Worm (Caenorhabditis elegans) whole organism, L3 larva: ENCODE data around the gene cky-1.

Source experiments
- R02D3.7 ChIP-seq: fragments of 150-350 bp; optimal IDR thresholded peaks from 2 replicates; lab custom pipeline; 2014; ENCODE audit warnings: missing biosample characterization, missing genetic modification characterization
- aly-2 ChIP-seq: fragments of 150-350 bp; optimal IDR thresholded peaks from 2 replicates; lab custom pipeline; 2014; ENCODE audit warnings: missing biosample characterization, missing genetic modification characterization
- ceh-82 ChIP-seq: fragments of 150-350 bp; optimal IDR thresholded peaks from 2 replicates; lab custom pipeline; 2014; ENCODE audit warnings: missing biosample characterization, missing genetic modification characterization
- elt-3 ChIP-seq, 3 experiments: fragments of 150-350 bp in 1 of 3; sonication (generic microtip) in 2 of 3; optimal IDR thresholded peaks; 2 replicates in 2 of 3; 4 replicates in 1 of 3; lab custom pipeline; 2014 to 2017; ENCODE audit warnings: missing biosample characterization in 3 of 3, missing genetic modification characterization in 3 of 3
- fkh-10 ChIP-seq: sonication (generic microtip); optimal IDR thresholded peaks from 2 replicates; lab custom pipeline; 2017; ENCODE audit warnings: missing biosample characterization, missing genetic modification reagents, missing genetic modification characterization
- jun-1 ChIP-seq: fragments of 150-350 bp; optimal IDR thresholded peaks from 2 replicates; lab custom pipeline; 2014; ENCODE audit warnings: missing biosample characterization, missing genetic modification reagents, missing genetic modification characterization
- nhr-237 ChIP-seq: fragments of 150-350 bp; optimal IDR thresholded peaks from 2 replicates; lab custom pipeline; 2014; ENCODE audit warnings: missing biosample characterization, missing genetic modification characterization
- nhr-76 ChIP-seq: fragments of 150-350 bp; sonication (generic microtip); optimal IDR thresholded peaks from 5 replicates; lab custom pipeline; 2014; ENCODE audit warnings: missing biosample characterization, missing genetic modification characterization
- unc-62 ChIP-seq: fragments of 150-350 bp; sonication (generic microtip); optimal IDR thresholded peaks from 4 replicates; lab custom pipeline; 2014; ENCODE audit warnings: missing biosample characterization, missing genetic modification reagents, missing genetic modification characterization

DNA sequence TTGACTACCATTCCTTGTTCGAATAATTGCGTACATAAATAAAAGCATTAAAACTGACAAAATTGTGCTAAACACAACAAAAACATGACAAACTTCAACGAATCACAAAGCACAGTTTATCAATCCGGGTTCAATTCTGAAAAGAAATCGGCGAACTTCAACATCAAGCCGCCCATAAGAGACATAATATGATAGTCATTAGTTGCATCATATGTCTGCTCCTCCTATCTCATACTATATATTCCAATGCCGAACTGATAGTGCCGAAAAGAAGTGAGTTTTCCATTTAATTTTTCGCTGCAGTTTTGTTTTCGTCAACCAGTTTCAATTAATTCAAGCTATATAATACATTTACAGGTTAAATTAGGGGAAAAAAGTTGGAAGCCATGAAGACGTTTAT, 5.2 kb downstream of the cky-1 start, which contains the start of gene hrg-7:
- no peak for TF ChIP-seq R02D3.7 (tag; lab: Kevin White, UChicago)
- no peak for TF ChIP-seq fkh-10 (GFP tag; lab: Kevin White, UChicago)
- TF ChIP-seq ceh-82 (tag; lab: Kevin White, UChicago): no peak
- TF ChIP-seq elt-3 (tag; optimal IDR thresholded peaks at IDR 0.05; lab: Kevin White, UChicago): no peak
- no peak for TF ChIP-seq aly-2 (tag; lab: Kevin White, UChicago)
- TF ChIP-seq nhr-237: no peak
- no peak for TF ChIP-seq unc-62
- TF ChIP-seq nhr-76 (tag; lab: Kevin White, UChicago): no peak
- TF ChIP-seq jun-1 (tag; lab: Kevin White, UChicago): no peak
